In the genomic region with DNA sequence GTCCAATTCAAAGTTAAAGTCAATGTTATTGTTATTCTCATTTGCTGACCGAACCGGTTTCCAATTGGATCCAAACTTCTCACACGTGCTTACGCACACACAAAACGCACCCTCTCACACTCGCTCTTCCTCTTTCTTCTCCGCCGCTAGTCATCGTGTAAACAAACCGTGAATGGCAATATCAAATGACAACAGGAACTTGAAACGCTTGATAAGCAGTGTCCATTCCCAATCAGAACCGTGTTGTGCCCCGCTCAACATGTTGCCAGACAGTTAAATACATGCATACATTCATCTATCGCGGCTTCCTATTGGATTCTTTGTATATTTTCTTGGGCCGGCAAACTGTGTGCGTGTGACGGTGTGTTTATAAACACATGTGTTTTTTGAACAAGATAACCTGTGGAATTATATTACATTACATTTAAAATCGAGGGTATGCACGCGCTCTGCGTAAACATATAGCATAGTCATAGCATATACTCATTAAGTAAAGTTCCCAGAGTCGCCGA, we compare ENCODE assay signal across 1 fruit fly cellular context.
A peak's percentile ranks its signal among the peaks of the same experiment; 100 is the strongest.
TF ChIP-seq lines count a peak whose summit lies in the region.

No protein-coding gene starts in this region.

TF ChIP-seq in whole organism, embryonic, 481 proteins besides CTCF, POLR2A, EP300 and RAD21 (continued from another document):
- TF ChIP-seq vvl (GFP tag; IDR thresholded peaks at IDR 0.05; lab: Robert Waterston, UW), result peak; percentile 41; the same call in 1 of the 2 replicates
- peak; percentile 97 for TF ChIP-seq Elba2 (GFP tag; optimal IDR thresholded peaks at IDR 0.05; lab: Kevin White, UChicago)
- no peak for TF ChIP-seq dati (GFP tag; IDR thresholded peaks at IDR 0.05; lab: Robert Waterston, UW)
- peak in 1 of 3 experiments; percentile 11 for TF ChIP-seq Stat92E (GFP tag; optimal IDR thresholded peaks at IDR 0.05; lab: Kevin White, UChicago)
- TF ChIP-seq Hr51 (GFP tag; optimal IDR thresholded peaks at IDR 0.05; lab: Kevin White, UChicago), result peak in 1 of 2 experiments; percentile 7
- no peak for TF ChIP-seq CG1602 (GFP tag; optimal IDR thresholded peaks at IDR 0.05; lab: Kevin White, UChicago)
- TF ChIP-seq slp2 (GFP tag; optimal IDR thresholded peaks at IDR 0.05; lab: Kevin White, UChicago), result no peak
- TF ChIP-seq CG10654 (GFP tag; optimal IDR thresholded peaks at IDR 0.05; lab: Kevin White, UChicago), result no peak
- 0 out of 4 replicates have a peak, but pooled peaks have one; percentile 13 for TF ChIP-seq Dll (GFP tag; IDR thresholded peaks at IDR 0.05; lab: Robert Waterston, UW; ENCODE audit: partially characterized antibody)
- TF ChIP-seq bigmax (GFP tag; optimal IDR thresholded peaks at IDR 0.05; lab: Kevin White, UChicago), result no peak
- peak; percentile 64 for TF ChIP-seq grn (GFP tag; optimal IDR thresholded peaks at IDR 0.05; lab: Kevin White, UChicago)
- peak; percentile 82 for TF ChIP-seq kni (GFP tag; optimal IDR thresholded peaks at IDR 0.05; lab: Kevin White, UChicago)
- peak; percentile 57 for TF ChIP-seq HmgZ (tag; optimal IDR thresholded peaks at IDR 0.05; lab: Kevin White, UChicago)
- TF ChIP-seq CG9932 (GFP tag; IDR thresholded peaks at IDR 0.05; lab: Robert Waterston, UW), result no peak
- peak; percentile 4 for TF ChIP-seq CG8281 (tag; optimal IDR thresholded peaks at IDR 0.05; lab: Kevin White, UChicago)
